Fruit fly (Drosophila melanogaster) whole organism, embryonic: ENCODE results near the gene Nf-YA.

Experiments
- Antp ChIP-seq: fragments of 200-800 bp; sonication (Bioruptor generic); optimal IDR thresholded peaks from 3 replicates; lab custom pipeline; 2016; ENCODE audit warnings: missing biosample characterization, missing genetic modification characterization
- CG10321 ChIP-seq: fragments of 200-800 bp; sonication (Bioruptor generic); IDR thresholded peaks from 2 replicates; pipeline ENCODE4 v1.3.6; 2022; ENCODE audit warnings: missing biosample characterization, missing genetic modification characterization
- CG10431 ChIP-seq: fragments of 200-800 bp; sonication (Bioruptor generic); optimal IDR thresholded peaks from 3 replicates; lab custom pipeline; 2018; ENCODE audit warnings: missing biosample characterization, mild to moderate bottlenecking, missing genetic modification characterization
- CG12299 ChIP-seq: fragments of 200-800 bp; sonication (Bioruptor generic); optimal IDR thresholded peaks from 2 replicates; lab custom pipeline; 2018; ENCODE audit warnings: missing biosample characterization, mild to moderate bottlenecking, missing genetic modification characterization
- CG1233 ChIP-seq: fragments of 200-800 bp; sonication (Bioruptor generic); optimal IDR thresholded peaks from 4 replicates; lab custom pipeline; 2018; ENCODE audit warnings: missing biosample characterization, mild to moderate bottlenecking, missing genetic modification characterization
- CG14667 ChIP-seq: fragments of 200-800 bp; sonication (Bioruptor generic); IDR thresholded peaks from 2 replicates; pipeline ENCODE4 v1.3.6; 2022; ENCODE audit warnings: missing biosample characterization, missing genetic modification characterization
- CG14965 ChIP-seq: fragments of 200-800 bp; sonication (Bioruptor generic); optimal IDR thresholded peaks from 2 replicates; lab custom pipeline; 2016; ENCODE audit warnings: missing biosample characterization, missing genetic modification characterization, borderline replicate concordance
- CG15696 ChIP-seq: fragments of 200-800 bp; sonication (Bioruptor generic); optimal IDR thresholded peaks from 2 replicates; lab custom pipeline; 2019; ENCODE audit warnings: missing biosample characterization, mild to moderate bottlenecking, missing genetic modification characterization, moderate library complexity
- CG18619 ChIP-seq: fragments of 200-800 bp; sonication (Bioruptor generic); optimal IDR thresholded peaks from 3 replicates; lab custom pipeline; 2017; ENCODE audit warnings: missing biosample characterization, mild to moderate bottlenecking, missing genetic modification characterization
- CG33213 ChIP-seq: fragments of 200-800 bp; sonication (Bioruptor generic); optimal IDR thresholded peaks from 3 replicates; lab custom pipeline; 2016; ENCODE audit warnings: missing biosample characterization, missing genetic modification characterization
- CG3847 ChIP-seq: fragments of 200-800 bp; sonication (Bioruptor generic); IDR thresholded peaks from 2 replicates; pipeline ENCODE4 v1.3.6; 2022; ENCODE audit warnings: missing biosample characterization, missing genetic modification characterization
- CG4360 ChIP-seq: fragments of 200-800 bp; sonication (Bioruptor generic); IDR thresholded peaks from 2 replicates; pipeline ENCODE4 v1.3.6; 2022; ENCODE audit warnings: missing biosample characterization, missing genetic modification characterization
- CG43689 ChIP-seq: fragments of 200-800 bp; sonication (Bioruptor generic); IDR thresholded peaks from 2 replicates; pipeline ENCODE4 v1.3.6; 2022; ENCODE audit warnings: missing biosample characterization, missing genetic modification characterization
- CG4707 ChIP-seq: fragments of 200-800 bp; sonication (Bioruptor generic); optimal IDR thresholded peaks from 2 replicates; lab custom pipeline; 2018; ENCODE audit warnings: missing biosample characterization, mild to moderate bottlenecking, missing genetic modification characterization, moderate library complexity
- CG4730 ChIP-seq: fragments of 200-800 bp; sonication (Bioruptor generic); IDR thresholded peaks from 2 replicates; pipeline ENCODE4 v1.3.6; 2022; ENCODE audit warnings: missing biosample characterization, missing genetic modification characterization
- CG5180 ChIP-seq: fragments of 200-800 bp; sonication (Bioruptor generic); optimal IDR thresholded peaks from 3 replicates; lab custom pipeline; 2017; ENCODE audit warnings: missing biosample characterization, missing genetic modification characterization, mild to moderate bottlenecking, moderate library complexity, missing genetic modification reagents
- CG7745 ChIP-seq: fragments of 200-800 bp; sonication (Bioruptor generic); optimal IDR thresholded peaks from 2 replicates; lab custom pipeline; 2018; ENCODE audit warnings: missing biosample characterization, mild to moderate bottlenecking, missing genetic modification characterization, moderate library complexity
- CG7987 ChIP-seq: fragments of 200-800 bp; sonication (Bioruptor generic); optimal IDR thresholded peaks from 2 replicates; lab custom pipeline; 2018; ENCODE audit warnings: missing biosample characterization, mild to moderate bottlenecking, missing genetic modification characterization, moderate library complexity
- D19B ChIP-seq: fragments of 200-800 bp; sonication (Bioruptor generic); optimal IDR thresholded peaks from 2 replicates; lab custom pipeline; 2017; ENCODE audit warnings: missing biosample characterization, mild to moderate bottlenecking, missing genetic modification characterization
- Dek ChIP-seq: fragments of 200-800 bp; sonication (Bioruptor generic); optimal IDR thresholded peaks from 3 replicates; lab custom pipeline; 2019; ENCODE audit warnings: missing biosample characterization, mild to moderate bottlenecking, missing genetic modification characterization, moderate library complexity
- Elba2 ChIP-seq: fragments of 200-800 bp; sonication (Bioruptor generic); optimal IDR thresholded peaks from 3 replicates; lab custom pipeline; 2016; ENCODE audit warnings: missing biosample characterization, missing genetic modification characterization
- Fer1 ChIP-seq: fragments of 200-800 bp; sonication (Bioruptor generic); optimal IDR thresholded peaks from 2 replicates; lab custom pipeline; 2017; ENCODE audit warnings: missing biosample characterization, mild to moderate bottlenecking, missing genetic modification characterization
- Fer2 ChIP-seq: fragments of 200-800 bp; sonication (Bioruptor generic); optimal IDR thresholded peaks from 2 replicates; lab custom pipeline; 2018; ENCODE audit warnings: missing biosample characterization, mild to moderate bottlenecking, missing genetic modification characterization, moderate library complexity
- GATAe ChIP-seq: fragments of 200-800 bp; sonication (Bioruptor generic); conservative IDR thresholded peaks from 2 replicates; pipeline ENCODE4 v1.3.6; 2022; ENCODE audit warnings: missing biosample characterization, missing genetic modification characterization
- Hmr ChIP-seq: fragments of 200-800 bp; sonication (Bioruptor generic); optimal IDR thresholded peaks from 3 replicates; lab custom pipeline; 2017; ENCODE audit warnings: mild to moderate bottlenecking, missing biosample characterization, missing genetic modification reagents, missing genetic modification characterization
- NK7.1 ChIP-seq: fragments of 200-800 bp; sonication (Bioruptor generic); optimal IDR thresholded peaks from 3 replicates; lab custom pipeline; 2016; ENCODE audit warnings: missing biosample characterization, missing genetic modification characterization
- Oli ChIP-seq: fragments of 200-800 bp; sonication (Bioruptor generic); optimal IDR thresholded peaks from 2 replicates; lab custom pipeline; 2018; ENCODE audit warnings: missing biosample characterization, mild to moderate bottlenecking, missing genetic modification characterization, moderate library complexity
- PHDP ChIP-seq: fragments of 200-800 bp; sonication (Bioruptor generic); optimal IDR thresholded peaks from 3 replicates; lab custom pipeline; 2018; ENCODE audit warnings: missing biosample characterization, mild to moderate bottlenecking, missing genetic modification characterization, moderate library complexity
- Poxn ChIP-seq: fragments of 200-800 bp; sonication (Bioruptor generic); IDR thresholded peaks from 2 replicates; pipeline ENCODE4 v1.3.6; 2022; ENCODE audit warnings: missing biosample characterization, missing genetic modification characterization
- Ssrp ChIP-seq: fragments of 200-800 bp; sonication (Bioruptor generic); optimal IDR thresholded peaks from 2 replicates; lab custom pipeline; 2018; ENCODE audit warnings: missing biosample characterization, mild to moderate bottlenecking, missing genetic modification characterization, moderate library complexity
- Taf1 ChIP-seq: fragments of 200-800 bp; sonication (Bioruptor generic); IDR thresholded peaks from 2 replicates; pipeline ENCODE4 v1.3.6; 2022; ENCODE audit warnings: missing biosample characterization, missing genetic modification characterization
- bbx ChIP-seq: fragments of 200-800 bp; sonication (Bioruptor generic); IDR thresholded peaks from 2 replicates; pipeline ENCODE4 v1.3.6; 2022; ENCODE audit warnings: missing biosample characterization, missing genetic modification characterization; ENCODE audit not compliant: partially characterized antibody
- cg ChIP-seq: fragments of 200-800 bp; sonication (Bioruptor generic); optimal IDR thresholded peaks from 3 replicates; lab custom pipeline; 2019; ENCODE audit warnings: missing biosample characterization, mild to moderate bottlenecking, missing genetic modification characterization, moderate library complexity
- dpn ChIP-seq, 2 experiments: fragments of 200-800 bp; sonication (Bioruptor generic); optimal IDR thresholded peaks; 3 replicates each; lab custom pipeline; 2016; ENCODE audit warnings: missing biosample characterization in 2 of 2, missing genetic modification characterization in 2 of 2
- en ChIP-seq: fragments of 200-800 bp; sonication (Bioruptor generic); optimal IDR thresholded peaks from 2 replicates; lab custom pipeline; 2016; ENCODE audit warnings: missing biosample characterization, missing genetic modification characterization
- fd102C ChIP-seq: fragments of 200-800 bp; sonication (Bioruptor generic); optimal IDR thresholded peaks from 2 replicates; lab custom pipeline; 2018; ENCODE audit warnings: missing biosample characterization, mild to moderate bottlenecking, missing genetic modification characterization, moderate library complexity
- fru ChIP-seq: fragments of >200 bp; optimal IDR thresholded peaks from 2 replicates; lab custom pipeline; 2017
- ftz-f1 ChIP-seq: fragments of 200-800 bp; sonication (Bioruptor generic); optimal IDR thresholded peaks from 2 replicates; lab custom pipeline; 2016; ENCODE audit warnings: missing biosample characterization, missing genetic modification characterization
- gce ChIP-seq: fragments of 200-800 bp; sonication (Bioruptor generic); IDR thresholded peaks from 3 replicates; pipeline ENCODE4 v1.3.6; 2022; ENCODE audit warnings: missing biosample characterization, missing genetic modification characterization
- gfzf ChIP-seq: fragments of 200-800 bp; sonication (Bioruptor generic); optimal IDR thresholded peaks from 2 replicates; lab custom pipeline; 2016; ENCODE audit warnings: missing biosample characterization, mild to moderate bottlenecking, missing genetic modification characterization, moderate library complexity
- klu ChIP-seq: fragments of 200-800 bp; sonication (Bioruptor generic); IDR thresholded peaks from 2 replicates; pipeline ENCODE4 v1.3.6; 2022; ENCODE audit warnings: missing biosample characterization, missing genetic modification characterization
- lola ChIP-seq, 3 experiments: fragments of >200 bp in 2 of 3; fragments of 200-800 bp in 1 of 3; sonication (Bioruptor generic) in 1 of 3; optimal IDR thresholded peaks; 2 replicates each; lab custom pipeline; 2017 to 2019; ENCODE audit warnings: missing biosample characterization in 3 of 3, missing genetic modification characterization in 3 of 3, mild to moderate bottlenecking in 1 of 3, moderate library complexity in 1 of 3
- mirr ChIP-seq: fragments of 200-800 bp; sonication (Bioruptor generic); optimal IDR thresholded peaks from 3 replicates; lab custom pipeline; 2018; ENCODE audit warnings: missing biosample characterization, mild to moderate bottlenecking, missing genetic modification characterization
- nerfin-1 ChIP-seq: fragments of 200-800 bp; sonication (Bioruptor generic); optimal IDR thresholded peaks from 3 replicates; lab custom pipeline; 2019; ENCODE audit warnings: missing biosample characterization, mild to moderate bottlenecking, missing genetic modification characterization, moderate library complexity
- peb ChIP-seq: fragments of 200-800 bp; sonication (Bioruptor generic); IDR thresholded peaks from 2 replicates; pipeline ENCODE4 v1.3.6; 2022; ENCODE audit warnings: missing biosample characterization, missing genetic modification characterization
- row ChIP-seq: fragments of 200-800 bp; sonication (Bioruptor generic); IDR thresholded peaks from 3 replicates; pipeline ENCODE4 v1.3.6; 2022; ENCODE audit warnings: missing biosample characterization, missing genetic modification characterization
- ssp ChIP-seq: fragments of 200-800 bp; sonication (Bioruptor generic); IDR thresholded peaks from 2 replicates; pipeline ENCODE4 v1.3.6; 2022; ENCODE audit warnings: missing biosample characterization, missing genetic modification characterization
- unpg ChIP-seq: fragments of 200-800 bp; sonication (Bioruptor generic); optimal IDR thresholded peaks from 3 replicates; lab custom pipeline; 2018; ENCODE audit warnings: missing biosample characterization, mild to moderate bottlenecking, missing genetic modification characterization, moderate library complexity
- zfh1 ChIP-seq: fragments of 200-800 bp; sonication (Bioruptor generic); IDR thresholded peaks from 3 replicates; pipeline ENCODE4 v1.3.6; 2022; ENCODE audit warnings: missing biosample characterization, missing genetic modification characterization
- zfh2 ChIP-seq: fragments of 200-800 bp; sonication (Bioruptor generic); optimal IDR thresholded peaks from 2 replicates; lab custom pipeline; 2016; ENCODE audit warnings: missing biosample characterization, missing genetic modification characterization

The Nf-YA gene

dm6 chr3L:9457619-9458092 is 15.6 kb upstream of the Nf-YA start, which contains the start of gene CG3437 (continued):
- TF ChIP-seq CG18619 (GFP tag; lab: Kevin White, UChicago): peak; percentile 98
- TF ChIP-seq CG12299: peak; percentile 97
- TF ChIP-seq Poxn (GFP tag; lab: Robert Waterston, UW): peak; percentile 96
- TF ChIP-seq CG10431 (GFP tag; lab: Kevin White, UChicago): peak; percentile 95
- TF ChIP-seq CG43689 (GFP tag; lab: Robert Waterston, UW): peak; percentile 97
- TF ChIP-seq CG7987 (GFP tag; lab: Kevin White, UChicago): peak; percentile 97
- TF ChIP-seq peb (GFP tag; lab: Robert Waterston, UW): peak; percentile 98
- TF ChIP-seq fd102C: peak; percentile 82
- peak; percentile 99 for TF ChIP-seq mirr
- peak; percentile 91 for TF ChIP-seq CG4360 (GFP tag; lab: Robert Waterston, UW)
- peak; percentile 99 for TF ChIP-seq CG14667 (GFP tag; lab: Robert Waterston, UW)
- TF ChIP-seq CG7745 (tag; lab: Kevin White, UChicago): peak; percentile 87
- peak; percentile 98 for TF ChIP-seq CG33213 (GFP tag; lab: Kevin White, UChicago)
- peak; percentile 99 for TF ChIP-seq Fer1
- peak; percentile 98 for TF ChIP-seq Ssrp (tag; lab: Kevin White, UChicago)
- peak; percentile 39 for TF ChIP-seq gfzf (GFP tag; lab: Kevin White, UChicago)
- TF ChIP-seq Fer2 (tag; lab: Kevin White, UChicago): peak; percentile 98
- peak; percentile 100 for TF ChIP-seq zfh1 (GFP tag; lab: Robert Waterston, UW)
- TF ChIP-seq CG3847 (GFP tag; lab: Robert Waterston, UW): peak; percentile 99
- TF ChIP-seq Hmr (GFP tag; lab: Kevin White, UChicago): peak; percentile 98
- TF ChIP-seq NK7.1: peak; percentile 98
- TF ChIP-seq fru (lab: Kevin White, UChicago): no peak
- TF ChIP-seq GATAe (GFP tag; lab: Robert Waterston, UW): peak; percentile 98
- TF ChIP-seq nerfin-1 (tag; lab: Kevin White, UChicago): peak; percentile 98
- peak; percentile 98 for TF ChIP-seq CG15696 (tag; lab: Kevin White, UChicago)
- TF ChIP-seq ftz-f1: peak; percentile 88
- TF ChIP-seq CG5180 (GFP tag; lab: Kevin White, UChicago): peak; percentile 91
- peak; percentile 87 for TF ChIP-seq CG10321
- peak; percentile 99 for TF ChIP-seq gce (GFP tag; lab: Robert Waterston, UW)
- TF ChIP-seq CG4707: peak; percentile 95
- TF ChIP-seq zfh2 (GFP tag; lab: Kevin White, UChicago): peak; percentile 99
- peak; percentile 98 for TF ChIP-seq Dek (tag; lab: Kevin White, UChicago)
- TF ChIP-seq Oli (tag; lab: Kevin White, UChicago): peak; percentile 99
- TF ChIP-seq unpg (GFP tag; lab: Kevin White, UChicago): peak; percentile 99
- TF ChIP-seq bbx (GFP tag; lab: Robert Waterston, UW): 0 out of 2 replicates have a peak, but pooled peaks have one; percentile 44
- peak; percentile 98 for TF ChIP-seq klu (GFP tag; lab: Robert Waterston, UW)
- peak in 1 of 3 experiments; percentile 97 for TF ChIP-seq lola (GFP tag; optimal IDR thresholded peaks at IDR 0.05; lab: Kevin White, UChicago)
- peak; percentile 82 for TF ChIP-seq CG14965 (GFP tag; lab: Kevin White, UChicago)
- TF ChIP-seq Antp (GFP tag; lab: Kevin White, UChicago): peak; percentile 99
- peak; percentile 100 for TF ChIP-seq row (GFP tag; lab: Robert Waterston, UW)
- TF ChIP-seq dpn (GFP tag; optimal IDR thresholded peaks at IDR 0.05; lab: Kevin White, UChicago): peak; percentile 99
- TF ChIP-seq CG1233: peak; percentile 99
- TF ChIP-seq PHDP (tag; lab: Kevin White, UChicago): peak; percentile 99
- TF ChIP-seq Elba2 (GFP tag; lab: Kevin White, UChicago): peak; percentile 53
- TF ChIP-seq ssp: peak; percentile 95
- TF ChIP-seq cg: no peak
- TF ChIP-seq Taf1 (GFP tag; lab: Robert Waterston, UW): peak; percentile 97
- TF ChIP-seq D19B (GFP tag; lab: Kevin White, UChicago): peak; percentile 94
- peak; percentile 98 for TF ChIP-seq en (GFP tag; lab: Kevin White, UChicago)
- TF ChIP-seq CG4730 (GFP tag; lab: Robert Waterston, UW): peak; percentile 99
